Fruit fly (Drosophila melanogaster) whole organism, embryonic: ENCODE results near the gene EMC5.

Source experiments
- CG10267 ChIP-seq: fragments of 200-800 bp; sonication (Bioruptor generic); optimal IDR thresholded peaks from 2 replicates; lab custom pipeline; 2018; ENCODE audit warnings: missing biosample characterization, mild to moderate bottlenecking, missing genetic modification characterization, moderate library complexity
- CG11398 ChIP-seq: fragments of 200-800 bp; sonication (Bioruptor generic); optimal IDR thresholded peaks from 2 replicates; lab custom pipeline; 2016; ENCODE audit warnings: missing biosample characterization, missing genetic modification characterization
- CG11560 ChIP-seq: fragments of 200-800 bp; sonication (Bioruptor generic); IDR thresholded peaks from 3 replicates; pipeline ENCODE4 v1.3.6; 2022; ENCODE audit warnings: missing biosample characterization, missing genetic modification characterization
- CG14965 ChIP-seq: fragments of 200-800 bp; sonication (Bioruptor generic); optimal IDR thresholded peaks from 2 replicates; lab custom pipeline; 2016; ENCODE audit warnings: missing biosample characterization, missing genetic modification characterization, borderline replicate concordance
- CG17186 ChIP-seq: fragments of 200-800 bp; sonication (Bioruptor generic); optimal IDR thresholded peaks from 3 replicates; lab custom pipeline; 2017; ENCODE audit warnings: missing biosample characterization, missing genetic modification reagents, missing genetic modification characterization
- CG17912 ChIP-seq: fragments of 200-800 bp; sonication (Bioruptor generic); optimal IDR thresholded peaks from 2 replicates; lab custom pipeline; 2018; ENCODE audit warnings: missing biosample characterization, mild to moderate bottlenecking, missing genetic modification characterization
- CG2116 ChIP-seq: fragments of 200-800 bp; sonication (Bioruptor generic); optimal IDR thresholded peaks from 3 replicates; lab custom pipeline; 2018; ENCODE audit warnings: missing biosample characterization, mild to moderate bottlenecking, missing genetic modification characterization
- CG32767 ChIP-seq: fragments of 200-800 bp; sonication (Bioruptor generic); IDR thresholded peaks from 2 replicates; pipeline ENCODE4 v1.3.6; 2022; ENCODE audit warnings: missing biosample characterization, missing genetic modification characterization
- CG33213 ChIP-seq: fragments of 200-800 bp; sonication (Bioruptor generic); optimal IDR thresholded peaks from 3 replicates; lab custom pipeline; 2016; ENCODE audit warnings: missing biosample characterization, missing genetic modification characterization
- CG34224 ChIP-seq: fragments of 200-800 bp; sonication (Bioruptor generic); IDR thresholded peaks from 3 replicates; pipeline ENCODE4 v1.3.6; 2022; ENCODE audit warnings: missing biosample characterization, missing genetic modification characterization; ENCODE audit not compliant: partially characterized antibody
- CG34376 ChIP-seq: fragments of 200-800 bp; sonication (Bioruptor generic); optimal IDR thresholded peaks from 2 replicates; lab custom pipeline; 2018; ENCODE audit warnings: missing biosample characterization, mild to moderate bottlenecking, missing genetic modification characterization
- CG3847 ChIP-seq: fragments of 200-800 bp; sonication (Bioruptor generic); IDR thresholded peaks from 2 replicates; pipeline ENCODE4 v1.3.6; 2022; ENCODE audit warnings: missing biosample characterization, missing genetic modification characterization
- CG4282 ChIP-seq: fragments of 200-800 bp; sonication (Bioruptor generic); optimal IDR thresholded peaks from 2 replicates; lab custom pipeline; 2016; ENCODE audit warnings: missing biosample characterization, missing genetic modification characterization
- CG4404 ChIP-seq: fragments of 200-800 bp; sonication (Bioruptor generic); IDR thresholded peaks from 2 replicates; pipeline ENCODE4 v1.3.6; 2022; ENCODE audit warnings: missing biosample characterization, missing genetic modification characterization
- CG4617 ChIP-seq: fragments of 200-800 bp; sonication (Bioruptor generic); optimal IDR thresholded peaks from 3 replicates; lab custom pipeline; 2016; ENCODE audit warnings: missing biosample characterization, missing genetic modification characterization, borderline replicate concordance
- CG5180 ChIP-seq: fragments of 200-800 bp; sonication (Bioruptor generic); optimal IDR thresholded peaks from 3 replicates; lab custom pipeline; 2017; ENCODE audit warnings: missing biosample characterization, missing genetic modification characterization, mild to moderate bottlenecking, moderate library complexity, missing genetic modification reagents
- CG8388 ChIP-seq: fragments of 200-800 bp; sonication (Bioruptor generic); optimal IDR thresholded peaks from 2 replicates; lab custom pipeline; 2019; ENCODE audit warnings: missing biosample characterization, mild to moderate bottlenecking, missing genetic modification characterization, moderate library complexity
- CG9817 ChIP-seq: fragments of 200-800 bp; sonication (Bioruptor generic); optimal IDR thresholded peaks from 2 replicates; lab custom pipeline; 2018; ENCODE audit warnings: missing biosample characterization, mild to moderate bottlenecking, missing genetic modification characterization, moderate library complexity
- CHES-1-like ChIP-seq: fragments of 200-800 bp; sonication (Bioruptor generic); optimal IDR thresholded peaks from 2 replicates; lab custom pipeline; 2016; ENCODE audit warnings: missing biosample characterization, missing genetic modification characterization
- CTCF ChIP-seq: fragments of 200-800 bp; sonication (Bioruptor generic); optimal IDR thresholded peaks from 2 replicates; lab custom pipeline; 2017; ENCODE audit warnings: missing biosample characterization, mild to moderate bottlenecking, missing genetic modification characterization, moderate library complexity
- CrebB ChIP-seq: fragments of 200-800 bp; sonication (Bioruptor generic); optimal IDR thresholded peaks from 3 replicates; lab custom pipeline; 2018; ENCODE audit warnings: missing biosample characterization, mild to moderate bottlenecking, missing genetic modification characterization
- D19A ChIP-seq: fragments of 200-800 bp; optimal IDR thresholded peaks from 3 replicates; lab custom pipeline; 2019; ENCODE audit warnings: missing biosample characterization, mild to moderate bottlenecking, missing genetic modification characterization, moderate library complexity
- Dfd ChIP-seq, 2 experiments: fragments of >200 bp; optimal IDR thresholded peaks; 2 replicates each; lab custom pipeline; 2017; ENCODE audit warnings: missing biosample characterization in 2 of 2, missing genetic modification characterization in 2 of 2
- Eip74EF ChIP-seq, 2 experiments: fragments of 200-800 bp in 1 of 2; fragments of >200 bp in 1 of 2; sonication (Bioruptor generic) in 1 of 2; optimal IDR thresholded peaks; 2 replicates each; lab custom pipeline; 2017 to 2019; ENCODE audit warnings: missing biosample characterization in 2 of 2, missing genetic modification characterization in 2 of 2, mild to moderate bottlenecking in 1 of 2, moderate library complexity in 1 of 2
- HLHmδ ChIP-seq: fragments of 200-800 bp; sonication (Bioruptor generic); optimal IDR thresholded peaks from 2 replicates; lab custom pipeline; 2018; ENCODE audit warnings: missing biosample characterization, mild to moderate bottlenecking, missing genetic modification characterization, moderate library complexity
- HmgD ChIP-seq: fragments of 200-800 bp; sonication (Bioruptor generic); optimal IDR thresholded peaks from 3 replicates; lab custom pipeline; 2016; ENCODE audit warnings: missing biosample characterization, missing genetic modification characterization
- Hmr ChIP-seq: fragments of 200-800 bp; sonication (Bioruptor generic); optimal IDR thresholded peaks from 3 replicates; lab custom pipeline; 2017; ENCODE audit warnings: mild to moderate bottlenecking, missing biosample characterization, missing genetic modification reagents, missing genetic modification characterization
- Nf-YA ChIP-seq: fragments of 200-800 bp; sonication (Bioruptor generic); IDR thresholded peaks from 2 replicates; pipeline ENCODE4 v1.3.6; 2022; ENCODE audit warnings: missing biosample characterization, missing genetic modification characterization
- Sin3A ChIP-seq: fragments of >200 bp; optimal IDR thresholded peaks from 2 replicates; lab custom pipeline; 2018
- Sox100B ChIP-seq: fragments of 200-800 bp; sonication (Bioruptor generic); optimal IDR thresholded peaks from 3 replicates; lab custom pipeline; 2018; ENCODE audit warnings: missing biosample characterization, mild to moderate bottlenecking, missing genetic modification characterization
- Usf ChIP-seq: fragments of 200-800 bp; sonication (Bioruptor generic); optimal IDR thresholded peaks from 2 replicates; lab custom pipeline; 2017; ENCODE audit warnings: missing genotype, missing biosample characterization, missing genetic modification characterization
- Xbp1 ChIP-seq: fragments of 200-800 bp; sonication (Bioruptor generic); optimal IDR thresholded peaks from 3 replicates; lab custom pipeline; 2016; ENCODE audit warnings: missing biosample characterization, mild to moderate bottlenecking, missing genetic modification characterization
- ara ChIP-seq: fragments of 200-800 bp; sonication (Bioruptor generic); IDR thresholded peaks from 2 replicates; pipeline ENCODE4 v1.3.6; 2022; ENCODE audit warnings: missing biosample characterization, missing genetic modification characterization
- br ChIP-seq: fragments of >200 bp; optimal IDR thresholded peaks from 2 replicates; lab custom pipeline; 2017
- crp ChIP-seq, 2 experiments: fragments of 200-800 bp; sonication (Bioruptor generic); optimal IDR thresholded peaks; 2 replicates in 1 of 2; 3 replicates in 1 of 2; lab custom pipeline; 2017; ENCODE audit warnings: missing biosample characterization in 2 of 2, missing genetic modification characterization in 2 of 2, mild to moderate bottlenecking in 1 of 2, moderate library complexity in 1 of 2
- danr ChIP-seq: fragments of 200-800 bp; sonication (Bioruptor generic); IDR thresholded peaks from 2 replicates; pipeline ENCODE4 v1.3.6; 2022; ENCODE audit warnings: missing biosample characterization, missing genetic modification characterization
- dpn ChIP-seq, 2 experiments: fragments of 200-800 bp; sonication (Bioruptor generic); optimal IDR thresholded peaks; 3 replicates each; lab custom pipeline; 2016; ENCODE audit warnings: missing biosample characterization in 2 of 2, missing genetic modification characterization in 2 of 2
- fd102C ChIP-seq: fragments of 200-800 bp; sonication (Bioruptor generic); optimal IDR thresholded peaks from 2 replicates; lab custom pipeline; 2018; ENCODE audit warnings: missing biosample characterization, mild to moderate bottlenecking, missing genetic modification characterization, moderate library complexity
- gfzf ChIP-seq: fragments of 200-800 bp; sonication (Bioruptor generic); optimal IDR thresholded peaks from 2 replicates; lab custom pipeline; 2016; ENCODE audit warnings: missing biosample characterization, mild to moderate bottlenecking, missing genetic modification characterization, moderate library complexity
- grn ChIP-seq: fragments of 200-800 bp; sonication (Bioruptor generic); optimal IDR thresholded peaks from 3 replicates; lab custom pipeline; 2017; ENCODE audit warnings: missing biosample characterization, missing genetic modification characterization
- hth ChIP-seq: fragments of >200 bp; optimal IDR thresholded peaks from 2 replicates; lab custom pipeline; 2017; ENCODE audit warnings: inconsistent platforms
- maf-S ChIP-seq: fragments of 200-800 bp; sonication (Bioruptor generic); optimal IDR thresholded peaks from 2 replicates; lab custom pipeline; 2016; ENCODE audit warnings: missing biosample characterization, missing genetic modification characterization
- mam ChIP-seq: fragments of 200-800 bp; sonication (Bioruptor generic); optimal IDR thresholded peaks from 3 replicates; lab custom pipeline; 2016; ENCODE audit warnings: missing biosample characterization, missing genetic modification characterization
- nmo ChIP-seq: fragments of 200-800 bp; sonication (Bioruptor generic); optimal IDR thresholded peaks from 2 replicates; lab custom pipeline; 2018; ENCODE audit warnings: missing biosample characterization, mild to moderate bottlenecking, missing genetic modification characterization, moderate library complexity
- oc ChIP-seq: fragments of 200-800 bp; sonication (Bioruptor generic); optimal IDR thresholded peaks from 2 replicates; lab custom pipeline; 2018; ENCODE audit warnings: missing biosample characterization, mild to moderate bottlenecking, missing genetic modification characterization, moderate library complexity
- pzg ChIP-seq: fragments of 200-800 bp; sonication (Bioruptor generic); optimal IDR thresholded peaks from 3 replicates; lab custom pipeline; 2018; ENCODE audit warnings: missing biosample characterization, mild to moderate bottlenecking, missing genetic modification characterization, moderate library complexity
- run ChIP-seq: fragments of 200-800 bp; sonication (Bioruptor generic); optimal IDR thresholded peaks from 3 replicates; lab custom pipeline; 2018; ENCODE audit warnings: missing biosample characterization, mild to moderate bottlenecking, missing genetic modification characterization
- sob ChIP-seq: fragments of 200-800 bp; sonication (Bioruptor generic); IDR thresholded peaks from 2 replicates; pipeline ENCODE4 v1.3.6; 2022; ENCODE audit warnings: missing biosample characterization, missing genetic modification characterization
- tgo ChIP-seq: fragments of 200-800 bp; sonication (Bioruptor generic); IDR thresholded peaks from 3 replicates; pipeline ENCODE4 v1.3.6; 2022; ENCODE audit warnings: missing biosample characterization, missing genetic modification characterization
- trem ChIP-seq: fragments of 200-800 bp; optimal IDR thresholded peaks from 3 replicates; lab custom pipeline; 2019; ENCODE audit warnings: missing biosample characterization, mild to moderate bottlenecking, missing genetic modification characterization, moderate library complexity
- trh ChIP-seq: fragments of 200-800 bp; sonication (Bioruptor generic); optimal IDR thresholded peaks from 2 replicates; lab custom pipeline; 2016; ENCODE audit warnings: missing biosample characterization, missing genetic modification characterization
- usp ChIP-seq: fragments of >200 bp; optimal IDR thresholded peaks from 2 replicates; lab custom pipeline; 2017; ENCODE audit warnings: missing biosample characterization, missing genetic modification characterization
- zen ChIP-seq: fragments of 200-800 bp; sonication (Bioruptor generic); optimal IDR thresholded peaks from 3 replicates; lab custom pipeline; 2018; ENCODE audit warnings: missing biosample characterization, mild to moderate bottlenecking, missing genetic modification characterization, moderate library complexity

The EMC5 gene

DNA sequence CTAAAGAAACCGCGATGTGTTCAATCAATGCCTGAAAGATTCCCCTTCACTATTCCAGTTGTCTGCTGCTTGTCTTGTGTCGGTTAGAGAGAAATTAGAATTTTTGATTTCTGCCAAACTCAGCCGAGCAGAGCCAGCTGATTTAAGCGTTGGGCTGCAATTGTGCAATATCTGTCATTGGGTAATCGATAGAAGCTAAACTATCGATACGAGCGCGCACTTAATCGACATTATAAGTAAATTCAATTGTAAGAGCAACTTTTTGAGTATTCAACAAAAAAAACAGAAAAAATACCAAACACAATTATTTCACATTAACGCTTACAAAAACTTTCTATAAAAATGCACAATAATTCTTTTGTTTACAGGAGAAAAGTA lies 43.7 kb upstream of the EMC5 start, which contains the start of gene ssp3 (continued):
- TF ChIP-seq HmgD (no peak), CrebB (tag; lab: Kevin White, UChicago) (no peak), ara (GFP tag; lab: Robert Waterston, UW) (no peak), nmo (GFP tag; lab: Kevin White, UChicago) (no peak), Nf-YA (no peak), D19A (no peak), CG11398 (GFP tag; lab: Kevin White, UChicago) (no peak), CG14965 (GFP tag; lab: Kevin White, UChicago) (no peak), CG4282 (GFP tag; lab: Kevin White, UChicago) (no peak), maf-S (no peak), run (tag; lab: Kevin White, UChicago) (no peak), tgo (no peak), Hmr (no peak), gfzf (GFP tag; lab: Kevin White, UChicago) (peak; percentile 56), danr (GFP tag; lab: Robert Waterston, UW) (no peak), CG17912 (GFP tag; lab: Kevin White, UChicago) (no peak), trh (no peak), CTCF (peak; percentile 28), CG5180 (no peak), Dfd (GFP tag; optimal IDR thresholded peaks at IDR 0.05; lab: Kevin White, UChicago) (no peak), br (lab: Kevin White, UChicago) (no peak), pzg (GFP tag; lab: Kevin White, UChicago) (peak; percentile 45), usp (GFP tag; lab: Kevin White, UChicago) (no peak), CG32767 (no peak), CHES-1-like (no peak), CG9817 (no peak), fd102C (GFP tag; lab: Kevin White, UChicago) (no peak), grn (no peak), oc (tag; lab: Kevin White, UChicago) (no peak), CG2116 (GFP tag; lab: Kevin White, UChicago) (peak; percentile 97), dpn (GFP tag; optimal IDR thresholded peaks at IDR 0.05; lab: Kevin White, UChicago) (no peak), CG34376 (GFP tag; lab: Kevin White, UChicago) (no peak), HLHmδ (GFP tag; lab: Kevin White, UChicago) (no peak), CG8388 (GFP tag; lab: Kevin White, UChicago) (no peak), crp (GFP tag; optimal IDR thresholded peaks at IDR 0.05; lab: Kevin White, UChicago) (peak; percentile 62 to 92), Sox100B (no peak), CG3847 (GFP tag; lab: Robert Waterston, UW) (no peak), CG34224 (no peak), zen (tag; lab: Kevin White, UChicago) (no peak), Eip74EF (GFP tag; optimal IDR thresholded peaks at IDR 0.05; lab: Kevin White, UChicago) (no peak), CG11560 (no peak), hth (lab: Kevin White, UChicago) (no peak), Sin3A (peak; percentile 70), CG10267 (tag; lab: Kevin White, UChicago) (peak; percentile 37), CG4404 (no peak), Usf (GFP tag; lab: Kevin White, UChicago) (no peak), mam (GFP tag; lab: Kevin White, UChicago) (no peak), CG17186 (peak; percentile 96), Xbp1 (GFP tag; lab: Kevin White, UChicago) (no peak), sob (GFP tag; lab: Robert Waterston, UW) (no peak), trem (peak; percentile 8), CG33213 (GFP tag; lab: Kevin White, UChicago) (no peak), CG4617 (GFP tag; lab: Kevin White, UChicago) (no peak)
